Worm (Caenorhabditis elegans): ENCODE results near the gene F13A2.2.
"Not testable (repeated sequence)": the region's sequence is repeated elsewhere in the genome, so short reads cannot be mapped to it uniquely, and the experiment has no call there.

F13A2.2 gene

DNA sequence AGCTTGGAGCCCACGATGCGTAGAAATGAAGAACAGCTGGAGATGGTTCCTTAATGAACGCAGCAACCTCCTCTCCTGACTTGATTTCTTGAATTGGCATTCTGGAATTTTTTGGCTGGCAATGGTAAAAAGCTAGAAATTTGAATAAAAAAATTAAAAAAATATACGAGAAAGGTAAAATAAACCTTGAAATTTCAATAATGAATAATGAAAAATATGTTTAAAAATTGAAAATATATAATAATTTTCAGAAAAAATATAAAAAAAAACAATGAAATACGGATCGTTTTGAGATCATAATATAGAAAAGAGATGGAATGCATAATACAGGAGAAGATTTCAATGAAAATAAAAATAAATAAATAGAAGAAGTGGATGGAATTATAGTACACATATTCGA, 43.2 kb downstream of the F13A2.2 start, which contains the start of gene glrx-3:
Gene glrx-3, minus strand, starts transcription at position 101 of the 400 bp plus-strand sequence.
- TF ChIP-seq dao-5 (tag; optimal IDR thresholded peaks at IDR 0.05) (no peak), W03F9.2 (tag; optimal IDR thresholded peaks at IDR 0.05) (no peak), him-1 (tag; optimal IDR thresholded peaks at IDR 0.05) (no peak)

DNA sequence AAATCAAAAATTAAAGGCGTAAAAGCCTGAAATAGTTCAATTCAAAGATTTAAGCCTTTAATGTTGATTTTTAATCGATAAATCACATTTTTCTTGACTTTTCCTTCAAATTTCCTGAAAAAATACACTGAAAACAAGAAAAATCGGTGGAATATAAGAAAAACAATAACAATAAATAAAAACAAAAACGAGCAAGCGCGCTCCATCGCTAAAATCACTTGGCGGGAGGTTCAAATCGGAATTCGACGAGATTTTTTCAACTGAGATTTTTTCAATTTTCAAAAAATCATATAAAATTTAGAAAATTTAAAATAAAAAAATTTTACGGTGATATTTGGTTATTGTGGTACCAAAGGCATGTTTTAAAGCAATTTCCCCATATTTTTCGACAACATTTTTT, 44.9 kb downstream of the F13A2.2 start:
- TF ChIP-seq W03F9.2 (tag; optimal IDR thresholded peaks at IDR 0.05) (no peak), dao-5 (tag; optimal IDR thresholded peaks at IDR 0.05) (no peak), him-1 (tag; optimal IDR thresholded peaks at IDR 0.05) (no peak)

DNA sequence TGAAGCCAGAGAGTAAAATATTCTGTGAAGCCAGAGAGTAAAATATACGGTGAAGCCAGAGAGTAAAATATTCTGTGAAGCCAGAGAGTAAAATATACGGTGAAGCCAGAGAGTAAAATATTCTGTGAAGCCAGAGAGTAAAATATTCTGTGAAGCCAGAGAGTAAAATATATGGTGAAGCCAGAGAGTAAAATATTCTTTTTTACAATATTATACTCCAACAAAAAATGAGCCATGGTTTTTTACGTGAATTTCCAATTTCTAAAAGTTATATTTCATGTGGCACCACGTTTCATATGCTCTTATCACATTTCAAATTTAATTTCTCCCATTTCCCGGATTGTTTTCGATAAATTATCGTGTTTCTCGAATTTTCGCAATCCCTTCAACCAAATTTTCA, 47.9 kb downstream of the F13A2.2 start, which contains the start of gene irld-1:
Gene irld-1, plus strand, starts transcription at position 301 of the 400 bp plus-strand sequence.
- not testable (repeated sequence) for TF ChIP-seq W03F9.2, him-1, dao-5 (tag; optimal IDR thresholded peaks at IDR 0.05)
